Worm (Caenorhabditis elegans): ENCODE measurements around the gene K08D8.4.

ce11 chrIV:12924332-12924731, 14.5 kb upstream of the K08D8.4 start, which contains the start of gene srlf-4:
- TF ChIP-seq pqm-1 (tag; optimal IDR thresholded peaks at IDR 0.05) (no peak), hlh-15 (tag; optimal IDR thresholded peaks at IDR 0.05) (no peak), tbx-2 (tag; optimal IDR thresholded peaks at IDR 0.05) (no peak), nhr-11 (tag; optimal IDR thresholded peaks at IDR 0.05) (no peak), ceh-19 (GFP tag; optimal IDR thresholded peaks at IDR 0.05) (no peak), pat-9 (tag; optimal IDR thresholded peaks at IDR 0.05) (no peak), Y22D7AL.16 (tag; optimal IDR thresholded peaks at IDR 0.05) (no peak), elt-2 (tag; optimal IDR thresholded peaks at IDR 0.05) (no peak), unc-55 (GFP tag; optimal IDR thresholded peaks at IDR 0.05) (no peak), ama-1 (optimal IDR thresholded peaks at IDR 0.05) (no peak), lin-11 (tag; optimal IDR thresholded peaks at IDR 0.05) (no peak), ceh-34 (tag; optimal IDR thresholded peaks at IDR 0.05) (no peak)

Data from whole organism, late embryonic.